Fruit fly (Drosophila melanogaster) whole organism, embryonic: ENCODE results near the gene APC4.

Source experiments
- Adf1 ChIP-seq: fragments of 200-800 bp; sonication (Bioruptor generic); IDR thresholded peaks from 2 replicates; pipeline ENCODE4 v1.3.6; 2022; ENCODE audit warnings: missing biosample characterization, missing genetic modification characterization
- CG10147 ChIP-seq: fragments of 200-800 bp; sonication (Bioruptor generic); optimal IDR thresholded peaks from 2 replicates; lab custom pipeline; 2019; ENCODE audit warnings: missing biosample characterization, mild to moderate bottlenecking, missing genetic modification characterization, moderate library complexity
- CG10209 ChIP-seq: fragments of 200-800 bp; sonication (Bioruptor generic); optimal IDR thresholded peaks from 3 replicates; lab custom pipeline; 2017; ENCODE audit warnings: missing biosample characterization, mild to moderate bottlenecking, missing genetic modification characterization, missing genetic modification reagents
- CG10321 ChIP-seq: fragments of 200-800 bp; sonication (Bioruptor generic); IDR thresholded peaks from 2 replicates; pipeline ENCODE4 v1.3.6; 2022; ENCODE audit warnings: missing biosample characterization, missing genetic modification characterization
- CG10543 ChIP-seq: fragments of 200-800 bp; sonication (Bioruptor generic); optimal IDR thresholded peaks from 3 replicates; lab custom pipeline; 2017; ENCODE audit warnings: missing biosample characterization, mild to moderate bottlenecking, missing genetic modification characterization, moderate library complexity
- CG12236 ChIP-seq: fragments of 200-800 bp; sonication (Bioruptor generic); optimal IDR thresholded peaks from 2 replicates; lab custom pipeline; 2016; ENCODE audit warnings: missing biosample characterization, missing genetic modification characterization
- CG12744 ChIP-seq: fragments of 200-800 bp; sonication (Bioruptor generic); optimal IDR thresholded peaks from 2 replicates; lab custom pipeline; 2016; ENCODE audit warnings: missing biosample characterization, missing genetic modification characterization
- CG13894 ChIP-seq: fragments of 200-800 bp; sonication (Bioruptor generic); optimal IDR thresholded peaks from 3 replicates; lab custom pipeline; 2018; ENCODE audit warnings: missing biosample characterization, mild to moderate bottlenecking, missing genetic modification characterization, moderate library complexity
- CG14014 ChIP-seq: fragments of 200-800 bp; sonication (Bioruptor generic); IDR thresholded peaks from 2 replicates; pipeline ENCODE4 v1.3.6; 2022; ENCODE audit warnings: missing biosample characterization, missing genetic modification characterization
- CG1603 ChIP-seq: fragments of 200-800 bp; sonication (Bioruptor generic); optimal IDR thresholded peaks from 2 replicates; lab custom pipeline; 2019; ENCODE audit warnings: missing biosample characterization, mild to moderate bottlenecking, missing genetic modification characterization, moderate library complexity
- CG17359 ChIP-seq: fragments of 200-800 bp; sonication (Bioruptor generic); optimal IDR thresholded peaks from 3 replicates; lab custom pipeline; 2018; ENCODE audit warnings: missing biosample characterization, mild to moderate bottlenecking, missing genetic modification characterization, moderate library complexity
- CG17361 ChIP-seq: fragments of 200-800 bp; sonication (Bioruptor generic); IDR thresholded peaks from 3 replicates; pipeline ENCODE4 v1.3.6; 2022; ENCODE audit warnings: missing biosample characterization, missing genetic modification characterization
- CG18011 ChIP-seq: fragments of 200-800 bp; sonication (Bioruptor generic); optimal IDR thresholded peaks from 2 replicates; lab custom pipeline; 2017; ENCODE audit warnings: missing biosample characterization, missing genetic modification characterization, mild to moderate bottlenecking, moderate library complexity, missing genotype
- CG18599 ChIP-seq: fragments of 200-800 bp; sonication (Bioruptor generic); optimal IDR thresholded peaks from 3 replicates; lab custom pipeline; 2017; ENCODE audit warnings: missing biosample characterization, missing genetic modification characterization, mild to moderate bottlenecking, moderate library complexity, missing genetic modification reagents
- CG18764 ChIP-seq: fragments of 200-800 bp; sonication (Bioruptor generic); optimal IDR thresholded peaks from 3 replicates; lab custom pipeline; 2016; ENCODE audit warnings: missing biosample characterization, missing genetic modification characterization
- CG3163 ChIP-seq: fragments of 200-800 bp; sonication (Bioruptor generic); optimal IDR thresholded peaks from 3 replicates; lab custom pipeline; 2016; ENCODE audit warnings: missing biosample characterization, missing genetic modification characterization
- CG3281 ChIP-seq: fragments of 200-800 bp; sonication (Bioruptor generic); optimal IDR thresholded peaks from 3 replicates; lab custom pipeline; 2017; ENCODE audit warnings: missing biosample characterization, mild to moderate bottlenecking, missing genetic modification characterization
- CG33557 ChIP-seq: fragments of 200-800 bp; sonication (Bioruptor generic); optimal IDR thresholded peaks from 2 replicates; lab custom pipeline; 2019; ENCODE audit warnings: missing biosample characterization, mild to moderate bottlenecking, missing genetic modification characterization, moderate library complexity
- CG3847 ChIP-seq: fragments of 200-800 bp; sonication (Bioruptor generic); IDR thresholded peaks from 2 replicates; pipeline ENCODE4 v1.3.6; 2022; ENCODE audit warnings: missing biosample characterization, missing genetic modification characterization
- CG4282 ChIP-seq: fragments of 200-800 bp; sonication (Bioruptor generic); optimal IDR thresholded peaks from 2 replicates; lab custom pipeline; 2016; ENCODE audit warnings: missing biosample characterization, missing genetic modification characterization
- CG4404 ChIP-seq: fragments of 200-800 bp; sonication (Bioruptor generic); IDR thresholded peaks from 2 replicates; pipeline ENCODE4 v1.3.6; 2022; ENCODE audit warnings: missing biosample characterization, missing genetic modification characterization
- CG6765 ChIP-seq: fragments of 200-800 bp; sonication (Bioruptor generic); optimal IDR thresholded peaks from 3 replicates; lab custom pipeline; 2017; ENCODE audit warnings: missing biosample characterization, mild to moderate bottlenecking, missing genetic modification characterization
- CG7357 ChIP-seq: fragments of 200-800 bp; sonication (Bioruptor generic); IDR thresholded peaks from 3 replicates; pipeline ENCODE4 v1.3.6; 2022; ENCODE audit warnings: missing biosample characterization, missing genetic modification characterization
- CG9727 ChIP-seq: fragments of 200-800 bp; sonication (Bioruptor generic); optimal IDR thresholded peaks from 3 replicates; lab custom pipeline; 2017; ENCODE audit warnings: missing biosample characterization, mild to moderate bottlenecking, missing genetic modification characterization
- CG9817 ChIP-seq: fragments of 200-800 bp; sonication (Bioruptor generic); optimal IDR thresholded peaks from 2 replicates; lab custom pipeline; 2018; ENCODE audit warnings: missing biosample characterization, mild to moderate bottlenecking, missing genetic modification characterization, moderate library complexity
- CTCF ChIP-seq: fragments of 200-800 bp; sonication (Bioruptor generic); optimal IDR thresholded peaks from 2 replicates; lab custom pipeline; 2017; ENCODE audit warnings: missing biosample characterization, mild to moderate bottlenecking, missing genetic modification characterization, moderate library complexity
- Drgx ChIP-seq: fragments of 200-800 bp; sonication (Bioruptor generic); IDR thresholded peaks from 2 replicates; pipeline ENCODE4 v1.3.6; 2022; ENCODE audit warnings: missing biosample characterization, missing genetic modification characterization
- HLH4C ChIP-seq: fragments of 200-800 bp; sonication (Bioruptor generic); IDR thresholded peaks from 3 replicates; pipeline ENCODE4 v1.3.6; 2022; ENCODE audit warnings: missing biosample characterization, missing genetic modification characterization; ENCODE audit not compliant: partially characterized antibody
- NC2β ChIP-seq: fragments of 200-800 bp; sonication (Bioruptor generic); optimal IDR thresholded peaks from 2 replicates; lab custom pipeline; 2016; ENCODE audit warnings: missing biosample characterization, missing genetic modification characterization
- NK7.1 ChIP-seq: fragments of 200-800 bp; sonication (Bioruptor generic); optimal IDR thresholded peaks from 3 replicates; lab custom pipeline; 2016; ENCODE audit warnings: missing biosample characterization, missing genetic modification characterization
- Optix ChIP-seq: fragments of 200-800 bp; sonication (Bioruptor generic); IDR thresholded peaks from 3 replicates; pipeline ENCODE4 v1.3.6; 2022; ENCODE audit warnings: missing biosample characterization, missing genetic modification characterization
- PHDP ChIP-seq: fragments of 200-800 bp; sonication (Bioruptor generic); optimal IDR thresholded peaks from 3 replicates; lab custom pipeline; 2018; ENCODE audit warnings: missing biosample characterization, mild to moderate bottlenecking, missing genetic modification characterization, moderate library complexity
- Ravus ChIP-seq: fragments of 200-800 bp; sonication (Bioruptor generic); IDR thresholded peaks from 2 replicates; pipeline ENCODE4 v1.3.6; 2022; ENCODE audit warnings: missing biosample characterization, missing genetic modification characterization
- Side ChIP-seq: fragments of 200-800 bp; sonication (Bioruptor generic); optimal IDR thresholded peaks from 2 replicates; lab custom pipeline; 2016; ENCODE audit warnings: missing biosample characterization, missing genetic modification characterization
- Six4 ChIP-seq: fragments of 200-800 bp; sonication (Bioruptor generic); optimal IDR thresholded peaks from 2 replicates; lab custom pipeline; 2016; ENCODE audit warnings: missing biosample characterization, missing genetic modification characterization
- Tbp ChIP-seq: fragments of >200 bp; optimal IDR thresholded peaks from 2 replicates; lab custom pipeline; 2018; ENCODE audit warnings: missing biosample characterization, missing genetic modification characterization
- chm ChIP-seq: fragments of 200-800 bp; sonication (Bioruptor generic); IDR thresholded peaks from 2 replicates; pipeline ENCODE4 v1.3.6; 2022; ENCODE audit warnings: missing biosample characterization, missing genetic modification characterization
- crc ChIP-seq: fragments of 200-800 bp; sonication (Bioruptor generic); optimal IDR thresholded peaks from 2 replicates; lab custom pipeline; 2016; ENCODE audit warnings: missing biosample characterization, missing genetic modification characterization
- crp ChIP-seq, 2 experiments: fragments of 200-800 bp; sonication (Bioruptor generic); optimal IDR thresholded peaks; 2 replicates in 1 of 2; 3 replicates in 1 of 2; lab custom pipeline; 2017; ENCODE audit warnings: missing biosample characterization in 2 of 2, missing genetic modification characterization in 2 of 2, mild to moderate bottlenecking in 1 of 2, moderate library complexity in 1 of 2
- cwo ChIP-seq: fragments of 200-800 bp; sonication (Bioruptor generic); optimal IDR thresholded peaks from 3 replicates; lab custom pipeline; 2017; ENCODE audit warnings: missing biosample characterization, missing genetic modification characterization, mild to moderate bottlenecking, moderate library complexity, missing genetic modification reagents
- ems ChIP-seq: fragments of 200-800 bp; sonication (Bioruptor generic); optimal IDR thresholded peaks from 3 replicates; lab custom pipeline; 2016; ENCODE audit warnings: missing biosample characterization, missing genetic modification characterization
- gcm ChIP-seq: fragments of 200-800 bp; sonication (Bioruptor generic); optimal IDR thresholded peaks from 2 replicates; lab custom pipeline; 2019; ENCODE audit warnings: missing biosample characterization, mild to moderate bottlenecking, missing genetic modification characterization, moderate library complexity
- hb ChIP-seq: fragments of 200-800 bp; sonication (Bioruptor generic); IDR thresholded peaks from 3 replicates; pipeline ENCODE4 v1.3.6; 2022; ENCODE audit warnings: missing biosample characterization, missing genetic modification characterization; ENCODE audit not compliant: partially characterized antibody
- hbn ChIP-seq: fragments of 200-800 bp; sonication (Bioruptor generic); IDR thresholded peaks from 2 replicates; pipeline ENCODE4 v1.3.6; 2022; ENCODE audit warnings: missing biosample characterization, missing genetic modification characterization; ENCODE audit not compliant: partially characterized antibody
- mam ChIP-seq: fragments of 200-800 bp; sonication (Bioruptor generic); optimal IDR thresholded peaks from 3 replicates; lab custom pipeline; 2016; ENCODE audit warnings: missing biosample characterization, missing genetic modification characterization
- pan ChIP-seq, 4 experiments: fragments of >200 bp in 3 of 4; fragments of 200-800 bp in 1 of 4; sonication (Bioruptor generic) in 1 of 4; optimal IDR thresholded peaks in 3 of 4; IDR thresholded peaks in 1 of 4; 2 replicates each; pipeline versions ENCODE4 v1.3.6 to Lab custom; 2017 to 2022; ENCODE audit warnings: missing biosample characterization in 2 of 4, missing genetic modification characterization in 2 of 4, mixed read lengths in 1 of 4
- sens ChIP-seq: fragments of 200-800 bp; sonication (Bioruptor generic); peaks from one replicate; lab custom pipeline; 2016; ENCODE audit warnings: missing biosample characterization, missing genetic modification characterization
- sens-2 ChIP-seq: fragments of 200-800 bp; sonication (Bioruptor generic); IDR thresholded peaks from 2 replicates; pipeline ENCODE4 v1.3.6; 2022; ENCODE audit warnings: missing biosample characterization, missing genetic modification characterization
- sisA ChIP-seq: fragments of 200-800 bp; sonication (Bioruptor generic); IDR thresholded peaks from 2 replicates; pipeline ENCODE4 v1.3.6; 2022; ENCODE audit warnings: missing biosample characterization, missing genetic modification characterization

APC4 gene

dm6 chrX:9109072-9109844 lies 26.5 kb downstream of the APC4 start (continued):
- peak; percentile 58 for TF ChIP-seq CG10209 (GFP tag; lab: Kevin White, UChicago)
- TF ChIP-seq CG4404: peak; percentile 45
- peak; percentile 22 for TF ChIP-seq CG12744
- TF ChIP-seq CG14014 (GFP tag; lab: Robert Waterston, UW): no peak
- TF ChIP-seq CG3281 (GFP tag; lab: Kevin White, UChicago): peak; percentile 28
- TF ChIP-seq Six4 (GFP tag; lab: Kevin White, UChicago): peak; percentile 41
- TF ChIP-seq chm (GFP tag; lab: Robert Waterston, UW): 0 out of 2 replicates have a peak, but pooled peaks have one; percentile 14
- TF ChIP-seq hb (GFP tag; lab: Robert Waterston, UW): no peak
- peak; percentile 55 for TF ChIP-seq mam (GFP tag; lab: Kevin White, UChicago)
- peak; percentile 4 for TF ChIP-seq CG17359 (tag; lab: Kevin White, UChicago)
- TF ChIP-seq CTCF (GFP tag; lab: Kevin White, UChicago): no peak
- TF ChIP-seq NK7.1 (GFP tag; lab: Kevin White, UChicago): no peak
- TF ChIP-seq ems: peak; percentile 41
- TF ChIP-seq CG1603 (tag; lab: Kevin White, UChicago): peak; percentile 66
- TF ChIP-seq crp (GFP tag; optimal IDR thresholded peaks at IDR 0.05; lab: Kevin White, UChicago): peak in 1 of 2 experiments; percentile 18
- no peak for TF ChIP-seq HLH4C (GFP tag; lab: Robert Waterston, UW)
- TF ChIP-seq CG6765 (GFP tag; lab: Kevin White, UChicago): no peak
- TF ChIP-seq CG18599: peak; percentile 38
- peak; percentile 82 for TF ChIP-seq CG4282 (GFP tag; lab: Kevin White, UChicago)
- TF ChIP-seq CG10543 (GFP tag; lab: Kevin White, UChicago): no peak
- TF ChIP-seq CG17361 (GFP tag; lab: Robert Waterston, UW): peak; percentile 77
- TF ChIP-seq CG18764 (GFP tag; lab: Kevin White, UChicago): no peak
- no peak for TF ChIP-seq hbn (GFP tag; lab: Robert Waterston, UW)
- TF ChIP-seq CG10147 (GFP tag; lab: Kevin White, UChicago): peak; percentile 15
- TF ChIP-seq CG10321 (GFP tag; lab: Robert Waterston, UW): peak; percentile 35; the same call in 1 of the 2 replicates
- peak; percentile 22 for TF ChIP-seq CG3847 (GFP tag; lab: Robert Waterston, UW)
- no peak for TF ChIP-seq cwo (GFP tag; lab: Kevin White, UChicago)
- no peak for TF ChIP-seq crc (GFP tag; lab: Kevin White, UChicago)
- TF ChIP-seq CG9817: peak; percentile 38
- TF ChIP-seq CG18011 (GFP tag; lab: Kevin White, UChicago): no peak
- peak; percentile 17 for TF ChIP-seq gcm (GFP tag; lab: Kevin White, UChicago)
- peak; percentile 32 for TF ChIP-seq PHDP
- TF ChIP-seq Tbp (GFP tag; lab: Kevin White, UChicago): no peak
- peak; percentile 72 for TF ChIP-seq CG9727
- TF ChIP-seq Drgx (GFP tag; lab: Robert Waterston, UW): peak; percentile 53
- no peak for TF ChIP-seq Ravus (GFP tag; lab: Robert Waterston, UW)
- no peak for TF ChIP-seq Side
- no peak for TF ChIP-seq sens-2 (GFP tag; lab: Robert Waterston, UW)
- peak; percentile 40 for TF ChIP-seq CG12236 (GFP tag; lab: Kevin White, UChicago)
- TF ChIP-seq CG33557 (GFP tag; lab: Kevin White, UChicago): peak; percentile 28
- no peak for TF ChIP-seq CG3163 (GFP tag; lab: Kevin White, UChicago)
- TF ChIP-seq sisA (GFP tag; lab: Robert Waterston, UW): no peak; the same call in none of the 2 replicates
- no peak for TF ChIP-seq CG13894 (tag; lab: Kevin White, UChicago)
- TF ChIP-seq Optix: peak; percentile 41; the same call in 1 of the 3 replicates
- TF ChIP-seq sens (GFP tag; lab: Kevin White, UChicago): peak; percentile 84
- no peak for TF ChIP-seq Adf1 (GFP tag; lab: Robert Waterston, UW)
- no peak for TF ChIP-seq pan (optimal IDR thresholded peaks at IDR 0.05; lab: Kevin White, UChicago)
- TF ChIP-seq pan (GFP tag; optimal IDR thresholded peaks at IDR 0.05 in 1 of 2, IDR thresholded peaks at IDR 0.05 in 1 of 2): peak in 1 of 2 experiments; percentile 44
- no peak for TF ChIP-seq CG7357 (GFP tag; lab: Robert Waterston, UW)
- peak; percentile 59 for TF ChIP-seq NC2β (GFP tag; lab: Kevin White, UChicago)
